Worm (Caenorhabditis elegans): ENCODE measurements around the gene cyn-3.

DNA sequence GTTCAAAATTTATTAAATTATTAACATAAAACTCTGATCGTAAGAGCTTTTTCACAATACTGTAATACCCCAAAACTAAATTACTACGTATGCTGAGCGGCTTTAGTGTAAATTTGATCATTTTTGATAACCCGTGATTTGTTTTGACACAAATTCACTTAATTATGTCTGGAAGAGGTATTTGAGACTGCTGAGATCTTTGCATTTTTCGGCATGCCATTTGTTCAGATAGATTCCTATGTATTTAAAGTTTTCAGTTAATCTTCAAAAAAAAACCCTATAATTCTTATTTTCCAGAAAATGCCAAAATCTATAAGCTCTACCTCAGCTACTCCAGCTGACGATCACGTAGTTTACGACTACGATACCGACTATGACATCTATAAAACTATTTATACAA is 40.5 kb downstream of the cyn-3 start, which contains the start of gene srw-15:
- TF ChIP-seq ztf-3 (GFP tag; optimal IDR thresholded peaks at IDR 0.05) = no peak
- TF ChIP-seq nfya-1 (tag; optimal IDR thresholded peaks at IDR 0.05; ENCODE audit: borderline replicate concordance, insufficient read depth) = no peak
- no peak for TF ChIP-seq efl-1 (GFP tag; optimal IDR thresholded peaks at IDR 0.05)
- TF ChIP-seq K11D2.4 (GFP tag; IDR thresholded peaks at IDR 0.05) = no peak
- TF ChIP-seq B0336.3 (GFP tag; IDR thresholded peaks at IDR 0.05) = no peak
- TF ChIP-seq him-1 (tag; optimal IDR thresholded peaks at IDR 0.05) = no peak
- no peak for TF ChIP-seq ama-1 (optimal IDR thresholded peaks at IDR 0.05)
- no peak for TF ChIP-seq ama-1 (GFP tag; optimal IDR thresholded peaks at IDR 0.05)
- TF ChIP-seq lin-35 (GFP tag; optimal IDR thresholded peaks at IDR 0.05) = no peak

Measured in whole organism, young adult.